Worm (Caenorhabditis elegans) whole organism, L4 larva: Measurements from ENCODE around the gene ZK662.2.

ENCODE experiments used
- F26F4.8 ChIP-seq: fragments of 200-800 bp; sonication (Bioruptor generic); conservative IDR thresholded peaks from 2 replicates; pipeline ENCODE4 v1.3.6; 2022; ENCODE audit warnings: missing genetic modification characterization, missing compliant biosample characterization
- T26A8.4 ChIP-seq: fragments of 200-800 bp; sonication (Bioruptor generic); IDR thresholded peaks from 2 replicates; pipeline ENCODE4 v1.3.6; 2022; ENCODE audit warnings: missing genetic modification characterization, missing compliant biosample characterization
- Y105C5A.15 ChIP-seq: fragments of 200-800 bp; sonication (Bioruptor generic); IDR thresholded peaks from 2 replicates; pipeline ENCODE4 v1.3.6; 2022; ENCODE audit warnings: missing genetic modification characterization, missing compliant biosample characterization
- Y5F2A.4 ChIP-seq: fragments of 200-800 bp; sonication (Bioruptor generic); optimal IDR thresholded peaks from 2 replicates; lab custom pipeline; 2018; ENCODE audit warnings: mild to moderate bottlenecking, missing genetic modification characterization, missing compliant biosample characterization
- ZK337.2 ChIP-seq: fragments of 200-800 bp; sonication (Bioruptor generic); IDR thresholded peaks from 2 replicates; pipeline ENCODE4 v1.3.6; 2022; ENCODE audit warnings: missing genetic modification reagents, missing genetic modification characterization, missing compliant biosample characterization
- ZK546.5 ChIP-seq, 2 experiments: sonication (generic microtip); optimal IDR thresholded peaks; 2 replicates each; lab custom pipeline; 2017; ENCODE audit warnings: missing biosample characterization in 2 of 2, missing genetic modification characterization in 2 of 2
- aha-1 ChIP-seq: fragments of 150-350 bp; peaks from one replicate; lab custom pipeline; 2014; ENCODE audit warnings: missing biosample characterization, missing genetic modification characterization
- aly-2 ChIP-seq: sonication (generic microtip); optimal IDR thresholded peaks from 2 replicates; lab custom pipeline; 2018; ENCODE audit warnings: missing biosample characterization, missing genetic modification characterization
- ces-1 ChIP-seq: fragments of 150-350 bp; sonication (generic microtip); optimal IDR thresholded peaks from 4 replicates; lab custom pipeline; 2014; ENCODE audit warnings: missing biosample characterization, missing genetic modification reagents, missing genetic modification characterization
- daf-16 ChIP-seq, 3 experiments: sonication (generic microtip); optimal IDR thresholded peaks; 2 replicates each; lab custom pipeline; 2016 to 2017; ENCODE audit warnings: missing genetic modification characterization in 3 of 3, missing genetic modification reagents in 3 of 3, mild to moderate bottlenecking in 2 of 3, missing compliant biosample characterization in 2 of 3, missing biosample characterization in 1 of 3, moderate library complexity in 1 of 3
- daf-8 ChIP-seq: fragments of 200-800 bp; sonication (Bioruptor generic); IDR thresholded peaks from 2 replicates; pipeline ENCODE4 v1.3.6; 2022; ENCODE audit warnings: missing genetic modification characterization, missing compliant biosample characterization
- dmd-6 ChIP-seq: fragments of 200-800 bp; sonication (Bioruptor generic); IDR thresholded peaks from 2 replicates; pipeline ENCODE4 v1.3.6; 2022; ENCODE audit warnings: missing genetic modification reagents, missing genetic modification characterization, missing compliant biosample characterization
- duxl-1 ChIP-seq: sonication (generic microtip); optimal IDR thresholded peaks from 2 replicates; lab custom pipeline; 2016; ENCODE audit warnings: mild to moderate bottlenecking, missing genetic modification characterization, moderate library complexity, missing compliant biosample characterization; ENCODE audit not compliant: poor library complexity
- egl-27 ChIP-seq: sonication (generic microtip); optimal IDR thresholded peaks from 3 replicates; lab custom pipeline; 2017; ENCODE audit warnings: missing biosample characterization, missing genetic modification reagents, missing genetic modification characterization
- egl-43 ChIP-seq: fragments of 200-800 bp; sonication (Bioruptor generic); IDR thresholded peaks from 2 replicates; pipeline ENCODE4 v1.3.6; 2022; ENCODE audit warnings: missing genetic modification reagents, missing genetic modification characterization, missing compliant biosample characterization
- hlh-30 ChIP-seq: sonication (generic microtip); optimal IDR thresholded peaks from 2 replicates; lab custom pipeline; 2017; ENCODE audit warnings: antibody characterized with exemption, mild to moderate bottlenecking, missing genetic modification characterization, missing compliant biosample characterization; ENCODE audit not compliant: insufficient read depth
- hmg-1.1 ChIP-seq: fragments of 200-800 bp; sonication (Bioruptor generic); IDR thresholded peaks from 2 replicates; pipeline ENCODE4 v1.3.6; 2022; ENCODE audit warnings: missing genetic modification reagents, missing genetic modification characterization, missing compliant biosample characterization
- jun-1 ChIP-seq: fragments of 150-350 bp; optimal IDR thresholded peaks from 2 replicates; lab custom pipeline; 2014; ENCODE audit warnings: missing biosample characterization, missing genetic modification reagents, missing genetic modification characterization
- lin-13 ChIP-seq: fragments of 150-350 bp; optimal IDR thresholded peaks from 2 replicates; lab custom pipeline; 2014; ENCODE audit warnings: missing biosample characterization, missing genetic modification reagents, missing genetic modification characterization
- lsy-2 ChIP-seq, 2 experiments: fragments of 150-350 bp in 1 of 2; sonication (generic microtip) in 1 of 2; optimal IDR thresholded peaks; 2 replicates each; lab custom pipeline; 2014 to 2017; ENCODE audit warnings: missing biosample characterization in 2 of 2, missing genetic modification characterization in 2 of 2
- mdl-1 ChIP-seq, 2 experiments: fragments of 150-350 bp in 1 of 2; sonication (generic microtip) in 1 of 2; optimal IDR thresholded peaks; 2 replicates each; lab custom pipeline; 2014 to 2017; ENCODE audit warnings: missing biosample characterization in 2 of 2, missing genetic modification characterization in 2 of 2
- mes-2 ChIP-seq: sonication (generic microtip); optimal IDR thresholded peaks from 2 replicates; lab custom pipeline; 2016; ENCODE audit warnings: missing genotype, mild to moderate bottlenecking, missing genetic modification characterization, missing compliant biosample characterization; ENCODE audit not compliant: poor library complexity, severe bottlenecking
- mxl-3 ChIP-seq: fragments of 200-800 bp; sonication (Bioruptor generic); optimal IDR thresholded peaks from 2 replicates; lab custom pipeline; 2018; ENCODE audit warnings: mild to moderate bottlenecking, missing genetic modification characterization, missing compliant biosample characterization
- nhr-10 ChIP-seq: fragments of 150-350 bp; optimal IDR thresholded peaks from 2 replicates; lab custom pipeline; 2014; ENCODE audit warnings: missing biosample characterization, missing genetic modification characterization
- nhr-102 ChIP-seq: sonication (generic microtip); optimal IDR thresholded peaks from 2 replicates; lab custom pipeline; 2016; ENCODE audit warnings: mild to moderate bottlenecking, missing genetic modification characterization, moderate library complexity, missing compliant biosample characterization
- nhr-28 ChIP-seq: fragments of 150-350 bp; optimal IDR thresholded peaks from 2 replicates; lab custom pipeline; 2014; ENCODE audit warnings: missing biosample characterization, missing genetic modification characterization
- nhr-42 ChIP-seq: fragments of 200-800 bp; sonication (Bioruptor generic); IDR thresholded peaks from 2 replicates; pipeline ENCODE4 v1.3.6; 2022; ENCODE audit warnings: missing genetic modification characterization, missing compliant biosample characterization
- nhr-48 ChIP-seq: sonication (generic microtip); optimal IDR thresholded peaks from 2 replicates; lab custom pipeline; 2016; ENCODE audit warnings: mild to moderate bottlenecking, missing genetic modification characterization, missing compliant biosample characterization
- saeg-2 ChIP-seq: fragments of 200-800 bp; sonication (Bioruptor generic); IDR thresholded peaks from 2 replicates; pipeline ENCODE4 v1.3.6; 2022; ENCODE audit warnings: missing genetic modification reagents, missing genetic modification characterization, missing compliant biosample characterization
- snpc-1.2 ChIP-seq: fragments of 200-800 bp; sonication (Bioruptor generic); IDR thresholded peaks from 2 replicates; pipeline ENCODE4 v1.3.6; 2022; ENCODE audit warnings: missing genetic modification reagents, missing genetic modification characterization, missing compliant biosample characterization
- snpc-4 ChIP-seq: fragments of 150-350 bp; optimal IDR thresholded peaks from 2 replicates; lab custom pipeline; 2014; ENCODE audit warnings: missing biosample characterization, missing genetic modification characterization
- spr-1 ChIP-seq: sonication (generic microtip); optimal IDR thresholded peaks from 2 replicates; lab custom pipeline; 2016; ENCODE audit warnings: mild to moderate bottlenecking, missing genetic modification characterization, missing compliant biosample characterization
- tra-1 ChIP-seq: fragments of 200-800 bp; sonication (Bioruptor generic); IDR thresholded peaks from 2 replicates; pipeline ENCODE4 v1.3.6; 2022; ENCODE audit warnings: missing genetic modification reagents, missing genetic modification characterization, missing compliant biosample characterization
- unc-130 ChIP-seq: sonication (generic microtip); optimal IDR thresholded peaks from 2 replicates; lab custom pipeline; 2016; ENCODE audit warnings: missing genetic modification reagents, missing genetic modification characterization, missing compliant biosample characterization
- zfp-2 ChIP-seq: sonication (generic microtip); optimal IDR thresholded peaks from 2 replicates; lab custom pipeline; 2016; ENCODE audit warnings: mild to moderate bottlenecking, missing genetic modification characterization, missing compliant biosample characterization
- zfp-3 ChIP-seq: fragments of 200-800 bp; sonication (Bioruptor generic); conservative IDR thresholded peaks from 2 replicates; pipeline ENCODE4 v1.3.6; 2022; ENCODE audit warnings: missing genetic modification reagents, missing genetic modification characterization, missing compliant biosample characterization
- zip-2 ChIP-seq: fragments of 150-350 bp; optimal IDR thresholded peaks from 2 replicates; lab custom pipeline; 2014; ENCODE audit warnings: missing biosample characterization, missing genetic modification characterization

Gene ZK662.2

ce11 chrX:15709594-15709993, 13.1 kb downstream of the ZK662.2 start (continued):
- peak; percentile 85 to 90 for TF ChIP-seq mdl-1 (tag; optimal IDR thresholded peaks at IDR 0.05; lab: Kevin White, UChicago)
- TF ChIP-seq nhr-10 (tag; lab: Kevin White, UChicago): peak; percentile 89
- TF ChIP-seq nhr-28 (tag; lab: Kevin White, UChicago): peak; percentile 93
- TF ChIP-seq dmd-6 (GFP tag; lab: Robert Waterston, UW): peak; percentile 93
- peak; percentile 96 for TF ChIP-seq nhr-48 (tag; lab: Kevin White, UChicago)
- TF ChIP-seq spr-1 (tag; lab: Kevin White, UChicago): no peak
- TF ChIP-seq ces-1 (GFP tag; lab: Kevin White, UChicago): no peak
- no peak for TF ChIP-seq egl-27 (tag; lab: Kevin White, UChicago)
- no peak for TF ChIP-seq zip-2 (tag; lab: Kevin White, UChicago)
- no peak for TF ChIP-seq unc-130 (GFP tag; lab: Kevin White, UChicago)
- TF ChIP-seq tra-1: peak; percentile 68; the same call in 1 of the 2 replicates
- peak; percentile 88 for TF ChIP-seq hlh-30 (tag; lab: Kevin White, UChicago)
- TF ChIP-seq zfp-2 (tag; lab: Kevin White, UChicago): no peak
- TF ChIP-seq snpc-4 (tag; lab: Kevin White, UChicago): no peak
- TF ChIP-seq daf-16 (GFP tag; optimal IDR thresholded peaks at IDR 0.05; lab: Kevin White, UChicago): no peak
- peak; percentile 54 for TF ChIP-seq daf-16 (tag; optimal IDR thresholded peaks at IDR 0.05; lab: Kevin White, UChicago)
- TF ChIP-seq mxl-3 (GFP tag; lab: Kevin White, UChicago): peak; percentile 83
- no peak for TF ChIP-seq jun-1 (tag; lab: Kevin White, UChicago)
- TF ChIP-seq duxl-1 (tag; lab: Kevin White, UChicago): no peak
- TF ChIP-seq hmg-1.1 (GFP tag; lab: Robert Waterston, UW): no peak
- no peak for TF ChIP-seq Y105C5A.15 (GFP tag; lab: Robert Waterston, UW)
- no peak for TF ChIP-seq daf-8
- no peak for TF ChIP-seq Y5F2A.4 (GFP tag; lab: Kevin White, UChicago)

ce11 chrX:15713189-15713588, 16.7 kb downstream of the ZK662.2 start:
- TF ChIP-seq nhr-42 (GFP tag; lab: Robert Waterston, UW) (no peak), daf-8 (no peak), ZK337.2 (GFP tag; lab: Robert Waterston, UW) (no peak), zip-2 (tag; lab: Kevin White, UChicago) (no peak), ZK546.5 (tag; optimal IDR thresholded peaks at IDR 0.05; lab: Kevin White, UChicago) (no peak), lin-13 (GFP tag; lab: Kevin White, UChicago) (no peak), aly-2 (tag; lab: Kevin White, UChicago) (no peak)
- TF ChIP-seq, all 104 proteins: peak for 0

ce11 chrX:15716971-15717370, 20.5 kb downstream of the ZK662.2 start:
- TF ChIP-seq lsy-2 (tag; optimal IDR thresholded peaks at IDR 0.05; lab: Kevin White, UChicago) (no peak), zfp-3 (GFP tag; lab: Robert Waterston, UW) (no peak), F26F4.8 (GFP tag; lab: Robert Waterston, UW) (no peak), T26A8.4 (GFP tag; lab: Robert Waterston, UW) (no peak), mes-2 (tag; lab: Kevin White, UChicago) (no peak), egl-43 (GFP tag; lab: Robert Waterston, UW) (peak; percentile 53; the same call in 1 of the 2 replicates), snpc-1.2 (GFP tag; lab: Robert Waterston, UW) (peak; percentile 62; the same call in 1 of the 2 replicates), aha-1 (tag; lab: Kevin White, UChicago) (peak; percentile 85), nhr-102 (no peak), saeg-2 (GFP tag; lab: Robert Waterston, UW) (no peak)
